Fruit fly (Drosophila melanogaster): Measurements from ENCODE around the gene CG46306.

The CG46306 gene

dm6 chrX:16835304-16835703 lies at the start of gene CG46306, which contains the start of gene CG13004:
CG46306 (minus strand) TSS chrX:16835520.
CG13004 (minus strand) TSS chrX:16835520.
- TF ChIP-seq Dfd (GFP tag; optimal IDR thresholded peaks at IDR 0.05) (no peak), Hnf4 (GFP tag; optimal IDR thresholded peaks at IDR 0.05) (peak; percentile 13), GATAd (GFP tag; optimal IDR thresholded peaks at IDR 0.05) (no peak), h (GFP tag; optimal IDR thresholded peaks at IDR 0.05) (no peak), rgr (GFP tag; optimal IDR thresholded peaks at IDR 0.05) (no peak), Hr83 (GFP tag; optimal IDR thresholded peaks at IDR 0.05; ENCODE audit: poor library complexity, severe bottlenecking) (peak; percentile 6), sage (GFP tag; optimal IDR thresholded peaks at IDR 0.05) (no peak), foxo (GFP tag; optimal IDR thresholded peaks at IDR 0.05) (no peak), Jra (GFP tag; optimal IDR thresholded peaks at IDR 0.05) (no peak), CG32264 (GFP tag; optimal IDR thresholded peaks at IDR 0.05) (no peak), br (GFP tag; optimal IDR thresholded peaks at IDR 0.05) (no peak), Hr78 (GFP tag; optimal IDR thresholded peaks at IDR 0.05) (no peak), sv (GFP tag; optimal IDR thresholded peaks at IDR 0.05) (no peak), dl (GFP tag; optimal IDR thresholded peaks at IDR 0.05; ENCODE audit: insufficient read depth in 1 of 2, partially characterized antibody in 2 of 2) (peak in 1 of 2 experiments; percentile 52), woc (GFP tag; optimal IDR thresholded peaks at IDR 0.05) (no peak), Vsx2 (GFP tag; optimal IDR thresholded peaks at IDR 0.05; ENCODE audit: partially characterized antibody) (no peak), Rel (GFP tag; optimal IDR thresholded peaks at IDR 0.05) (no peak), Rel (tag; optimal IDR thresholded peaks at IDR 0.05) (peak; percentile 39), dmrt93B (GFP tag; optimal IDR thresholded peaks at IDR 0.05) (no peak), HLH106 (tag; optimal IDR thresholded peaks at IDR 0.05) (no peak), psq (GFP tag; optimal IDR thresholded peaks at IDR 0.05) (no peak), CG9705 (GFP tag; optimal IDR thresholded peaks at IDR 0.05) (no peak), Mio (GFP tag; optimal IDR thresholded peaks at IDR 0.05) (no peak), usp (GFP tag; optimal IDR thresholded peaks at IDR 0.05) (no peak), lola (GFP tag; optimal IDR thresholded peaks at IDR 0.05) (no peak), Myc (optimal IDR thresholded peaks at IDR 0.05) (no peak), jim (GFP tag; optimal IDR thresholded peaks at IDR 0.05) (no peak), Abd-B (GFP tag; optimal IDR thresholded peaks at IDR 0.05) (no peak), fru (GFP tag; optimal IDR thresholded peaks at IDR 0.05) (no peak), brk (GFP tag; optimal IDR thresholded peaks at IDR 0.05) (no peak), tai (GFP tag; optimal IDR thresholded peaks at IDR 0.05) (no peak), Dif (GFP tag; optimal IDR thresholded peaks at IDR 0.05; ENCODE audit: partially characterized antibody) (peak; percentile 58), dsf (GFP tag; optimal IDR thresholded peaks at IDR 0.05; ENCODE audit: borderline replicate concordance) (no peak), Sp1 (GFP tag; optimal IDR thresholded peaks at IDR 0.05) (no peak), N (GFP tag; optimal IDR thresholded peaks at IDR 0.05) (no peak), ey (GFP tag; optimal IDR thresholded peaks at IDR 0.05) (no peak)

- TF ChIP-seq br (GFP tag; optimal IDR thresholded peaks at IDR 0.05): no peak
- no peak for TF ChIP-seq foxo (GFP tag; optimal IDR thresholded peaks at IDR 0.05)
- no peak for TF ChIP-seq sv (GFP tag; optimal IDR thresholded peaks at IDR 0.05)
- no peak for TF ChIP-seq CG9705 (GFP tag; optimal IDR thresholded peaks at IDR 0.05)
- no peak for TF ChIP-seq tai (GFP tag; optimal IDR thresholded peaks at IDR 0.05)
- no peak for TF ChIP-seq psq (GFP tag; optimal IDR thresholded peaks at IDR 0.05)
- TF ChIP-seq CG32264 (GFP tag; optimal IDR thresholded peaks at IDR 0.05): no peak
- TF ChIP-seq Dfd (GFP tag; optimal IDR thresholded peaks at IDR 0.05): no peak
- TF ChIP-seq Dif (GFP tag; optimal IDR thresholded peaks at IDR 0.05; ENCODE audit: partially characterized antibody): no peak
- no peak for TF ChIP-seq dl (GFP tag; optimal IDR thresholded peaks at IDR 0.05; ENCODE audit: insufficient read depth in 1 of 2, partially characterized antibody in 2 of 2)
- no peak for TF ChIP-seq OdsH (GFP tag; optimal IDR thresholded peaks at IDR 0.05)
- no peak for TF ChIP-seq Rel (GFP tag; optimal IDR thresholded peaks at IDR 0.05)
- TF ChIP-seq Rel (tag; optimal IDR thresholded peaks at IDR 0.05): no peak
- TF ChIP-seq jim (GFP tag; optimal IDR thresholded peaks at IDR 0.05): no peak
Observed at dm6 chrX:16884280-16884679, 49.0 kb upstream of the CG46306 start, which contains the start of the genes Nprl2 and Polr3I. Nprl2 (minus strand) TSS chrX:16884365. Polr3I (plus strand) TSS chrX:16884581.

dm6 chrX:16881015-16881414 lies 45.7 kb upstream of the CG46306 start, which contains the start of gene CG4872:
CG4872 (plus strand) TSS chrX:16881347.
- TF ChIP-seq Myc (optimal IDR thresholded peaks at IDR 0.05) (peak; percentile 23), HLH106 (tag; optimal IDR thresholded peaks at IDR 0.05) (peak; percentile 42), pan (optimal IDR thresholded peaks at IDR 0.05) (no peak), Vsx2 (GFP tag; optimal IDR thresholded peaks at IDR 0.05; ENCODE audit: partially characterized antibody) (no peak), Dif (GFP tag; optimal IDR thresholded peaks at IDR 0.05; ENCODE audit: partially characterized antibody) (no peak), N (GFP tag; optimal IDR thresholded peaks at IDR 0.05) (no peak), dmrt93B (GFP tag; optimal IDR thresholded peaks at IDR 0.05) (no peak), Jra (GFP tag; optimal IDR thresholded peaks at IDR 0.05) (no peak), fru (GFP tag; optimal IDR thresholded peaks at IDR 0.05) (no peak), CrebA (GFP tag; optimal IDR thresholded peaks at IDR 0.05; ENCODE audit: borderline replicate concordance) (no peak), usp (GFP tag; optimal IDR thresholded peaks at IDR 0.05) (no peak), OdsH (GFP tag; optimal IDR thresholded peaks at IDR 0.05) (peak; percentile 19), Rel (GFP tag; optimal IDR thresholded peaks at IDR 0.05) (no peak), Rel (tag; optimal IDR thresholded peaks at IDR 0.05) (no peak), GATAd (GFP tag; optimal IDR thresholded peaks at IDR 0.05) (no peak), brk (GFP tag; optimal IDR thresholded peaks at IDR 0.05) (no peak), dl (GFP tag; optimal IDR thresholded peaks at IDR 0.05; ENCODE audit: insufficient read depth in 1 of 2, partially characterized antibody in 2 of 2) (no peak)
